Worm (Caenorhabditis elegans) whole organism, young adult: ENCODE measurements around the gene ech-5.

Experiments
- attf-5 ChIP-seq: fragments of 200-800 bp; sonication (Bioruptor generic); optimal IDR thresholded peaks from 2 replicates; lab custom pipeline; 2018; ENCODE audit warnings: mild to moderate bottlenecking, missing genetic modification characterization, missing compliant biosample characterization
- sea-2 ChIP-seq: fragments of 200-800 bp; sonication (Bioruptor generic); IDR thresholded peaks from 2 replicates; pipeline ENCODE4 v1.3.6; 2022; ENCODE audit warnings: missing genetic modification characterization, missing compliant biosample characterization
- snpc-1.3 ChIP-seq: sonication (generic microtip); optimal IDR thresholded peaks from 2 replicates; lab custom pipeline; 2017; ENCODE audit warnings: missing genetic modification characterization, mild to moderate bottlenecking, missing compliant biosample characterization, antibody characterized with exemption, moderate library complexity, missing genotype, missing genetic modification reagents; ENCODE audit not compliant: insufficient read depth
- sptf-2 ChIP-seq: fragments of 200-800 bp; sonication (Bioruptor generic); optimal IDR thresholded peaks from 2 replicates; lab custom pipeline; 2018; ENCODE audit warnings: mild to moderate bottlenecking, missing genetic modification characterization, missing compliant biosample characterization
- ztf-22 ChIP-seq: fragments of 200-800 bp; sonication (Bioruptor generic); optimal IDR thresholded peaks from 2 replicates; lab custom pipeline; 2018; ENCODE audit warnings: mild to moderate bottlenecking, missing genetic modification characterization, moderate library complexity, missing compliant biosample characterization
- ztf-25 ChIP-seq: fragments of 200-800 bp; sonication (Bioruptor generic); IDR thresholded peaks from 2 replicates; pipeline ENCODE4 v1.3.6; 2022; ENCODE audit warnings: missing genetic modification reagents, missing genetic modification characterization, missing compliant biosample characterization

DNA sequence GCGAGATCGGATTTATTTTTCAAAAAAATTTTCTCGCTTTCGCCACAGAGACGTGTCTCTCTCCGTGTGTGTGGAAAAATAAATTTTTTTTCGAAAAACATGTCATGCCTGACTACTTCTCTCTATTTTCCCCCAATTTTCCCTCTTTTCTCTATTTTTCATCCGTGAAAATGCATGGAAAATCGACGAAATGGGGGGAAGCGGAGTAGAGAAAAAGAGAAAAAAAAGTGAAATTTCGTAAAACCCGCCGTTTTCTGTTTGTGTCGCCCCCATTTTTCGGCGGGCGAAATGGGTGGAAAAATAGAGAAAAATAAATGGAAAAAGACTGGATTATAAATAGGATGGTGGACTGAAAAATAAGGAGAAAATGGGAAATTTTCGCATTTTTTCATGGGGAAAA, 36.7 kb downstream of the ech-5 start:
- TF ChIP-seq attf-5 (GFP tag; lab: Kevin White, UChicago) (no peak), snpc-1.3 (tag; lab: Kevin White, UChicago) (no peak), sea-2 (GFP tag; lab: Robert Waterston, UW) (no peak), ztf-22 (GFP tag; lab: Kevin White, UChicago) (no peak), sptf-2 (GFP tag; lab: Kevin White, UChicago) (no peak), ztf-25 (GFP tag; lab: Robert Waterston, UW) (no peak)
